Fruit fly (Drosophila melanogaster): ENCODE data around the gene CG4572.
A peak's percentile ranks its signal among the peaks of the same experiment; 100 is the strongest.

The CG4572 gene

DNA sequence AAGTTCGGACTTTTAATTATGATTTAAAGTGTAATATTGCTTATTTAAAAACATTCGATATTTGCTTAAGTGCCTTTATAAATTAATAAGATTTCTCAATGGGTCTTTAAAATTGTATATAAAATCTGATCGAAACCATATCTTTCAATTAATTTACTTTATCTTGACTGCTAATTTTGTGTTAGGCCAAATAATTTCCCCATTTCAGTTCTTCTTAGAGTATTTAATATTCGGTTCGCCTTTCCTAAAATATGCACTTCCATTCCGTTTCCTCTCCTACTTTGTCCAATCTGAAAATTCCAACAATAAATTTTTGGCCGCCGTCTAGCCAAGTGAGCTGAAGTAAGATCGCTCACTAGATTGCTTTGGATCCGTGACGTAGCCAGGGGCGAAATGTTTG, 39.7 kb downstream of the CG4572 start (continued):
- TF ChIP-seq CG1832 (GFP tag; optimal IDR thresholded peaks at IDR 0.05) (no peak), yki (optimal IDR thresholded peaks at IDR 0.05) (no peak), CG6175 (GFP tag; IDR thresholded peaks at IDR 0.05) (no peak), CG11723 (GFP tag; optimal IDR thresholded peaks at IDR 0.05) (no peak), trem (tag; optimal IDR thresholded peaks at IDR 0.05) (no peak), ken (GFP tag; IDR thresholded peaks at IDR 0.05) (no peak), Atf6 (GFP tag; IDR thresholded peaks at IDR 0.05) (no peak), Hr39 (optimal IDR thresholded peaks at IDR 0.05) (no peak), seq (GFP tag; IDR thresholded peaks at IDR 0.05) (no peak), Optix (GFP tag; IDR thresholded peaks at IDR 0.05) (no peak), pb (GFP tag; optimal IDR thresholded peaks at IDR 0.05) (no peak), pfk (GFP tag; optimal IDR thresholded peaks at IDR 0.05) (no peak), zf30C (GFP tag; optimal IDR thresholded peaks at IDR 0.05) (no peak), CG12942 (GFP tag; optimal IDR thresholded peaks at IDR 0.05) (no peak), Dip3 (GFP tag; optimal IDR thresholded peaks at IDR 0.05) (no peak), hb (GFP tag; IDR thresholded peaks at IDR 0.05; ENCODE audit: partially characterized antibody) (no peak), sd (tag; optimal IDR thresholded peaks at IDR 0.05) (peak; percentile 80), eyg (GFP tag; optimal IDR thresholded peaks at IDR 0.05) (no peak), CG8089 (GFP tag; optimal IDR thresholded peaks at IDR 0.05) (no peak), fd96Cb (tag; optimal IDR thresholded peaks at IDR 0.05) (no peak), dati (GFP tag; IDR thresholded peaks at IDR 0.05) (no peak), CG10274 (GFP tag; optimal IDR thresholded peaks at IDR 0.05) (no peak), prd (optimal IDR thresholded peaks at IDR 0.05) (no peak), prd (GFP tag; IDR thresholded peaks at IDR 0.05) (no peak), peb (GFP tag; IDR thresholded peaks at IDR 0.05) (no peak), Hand (GFP tag; optimal IDR thresholded peaks at IDR 0.05) (no peak), CG4820 (GFP tag; optimal IDR thresholded peaks at IDR 0.05) (no peak), dmrt99B (tag; optimal IDR thresholded peaks at IDR 0.05) (peak; percentile 39), cad (GFP tag; optimal IDR thresholded peaks at IDR 0.05) (no peak), Six4 (GFP tag; optimal IDR thresholded peaks at IDR 0.05) (no peak), Meics (GFP tag; optimal IDR thresholded peaks at IDR 0.05) (no peak), lab (GFP tag; optimal IDR thresholded peaks at IDR 0.05) (peak; percentile 8), nmo (GFP tag; optimal IDR thresholded peaks at IDR 0.05) (peak; percentile 25), crp (GFP tag; optimal IDR thresholded peaks at IDR 0.05) (no peak), Kr (GFP tag; optimal IDR thresholded peaks at IDR 0.05) (no peak), CG8290 (GFP tag; optimal IDR thresholded peaks at IDR 0.05) (no peak), CG8290 (tag; optimal IDR thresholded peaks at IDR 0.05) (no peak), Med (GFP tag) (peak; percentile 51), NfI (GFP tag; optimal IDR thresholded peaks at IDR 0.05) (no peak), mirr (GFP tag; optimal IDR thresholded peaks at IDR 0.05) (no peak), CG7271 (tag; optimal IDR thresholded peaks at IDR 0.05) (no peak), tx (GFP tag; optimal IDR thresholded peaks at IDR 0.05) (no peak), shn (GFP tag; optimal IDR thresholded peaks at IDR 0.05) (no peak), Mad (GFP tag; optimal IDR thresholded peaks at IDR 0.05) (no peak), CG12104 (GFP tag; optimal IDR thresholded peaks at IDR 0.05) (no peak), CG10209 (GFP tag; optimal IDR thresholded peaks at IDR 0.05) (no peak), CG14965 (GFP tag; optimal IDR thresholded peaks at IDR 0.05; ENCODE audit: borderline replicate concordance) (no peak), CG10565 (GFP tag; optimal IDR thresholded peaks at IDR 0.05) (no peak), CG31365 (tag; optimal IDR thresholded peaks at IDR 0.05) (no peak), CG3407 (GFP tag; optimal IDR thresholded peaks at IDR 0.05) (no peak), CG2712 (tag; optimal IDR thresholded peaks at IDR 0.05) (no peak), CG16813 (GFP tag; IDR thresholded peaks at IDR 0.05; ENCODE audit: partially characterized antibody) (no peak), NC2β (GFP tag; optimal IDR thresholded peaks at IDR 0.05) (no peak)
